Worm (Caenorhabditis elegans): ENCODE data around the gene T04C12.11.

The T04C12.11 gene

DNA sequence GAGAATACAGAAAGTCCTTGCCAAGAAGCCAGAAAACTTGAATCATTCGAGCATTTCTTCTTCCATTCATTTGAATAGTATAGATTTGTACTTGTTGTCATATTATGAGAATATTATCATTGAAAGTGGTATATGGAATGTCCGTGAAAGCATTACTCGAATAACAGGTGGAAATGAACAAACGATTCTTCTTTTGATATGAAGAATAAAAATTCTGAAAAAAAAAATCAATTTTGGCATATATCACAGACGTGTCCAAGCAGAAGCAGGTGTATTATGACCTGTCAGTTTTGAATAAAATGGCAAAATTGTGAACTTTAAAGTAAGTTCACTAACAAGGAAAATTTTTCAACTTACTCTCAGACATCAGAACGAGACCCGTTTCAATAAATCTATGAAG lies 3.0 kb downstream of the T04C12.11 start, which contains the start of gene srh-75:
Gene srh-75, minus strand, starts transcription at position 101 of the 400 bp plus-strand sequence.
- TF ChIP-seq unc-62 (GFP tag; optimal IDR thresholded peaks at IDR 0.05 in 1 of 2) (peak in 1 of 2 experiments; percentile 78), unc-62 (tag; optimal IDR thresholded peaks at IDR 0.05) (no peak), dpl-1 (GFP tag; optimal IDR thresholded peaks at IDR 0.05) (no peak)

DNA sequence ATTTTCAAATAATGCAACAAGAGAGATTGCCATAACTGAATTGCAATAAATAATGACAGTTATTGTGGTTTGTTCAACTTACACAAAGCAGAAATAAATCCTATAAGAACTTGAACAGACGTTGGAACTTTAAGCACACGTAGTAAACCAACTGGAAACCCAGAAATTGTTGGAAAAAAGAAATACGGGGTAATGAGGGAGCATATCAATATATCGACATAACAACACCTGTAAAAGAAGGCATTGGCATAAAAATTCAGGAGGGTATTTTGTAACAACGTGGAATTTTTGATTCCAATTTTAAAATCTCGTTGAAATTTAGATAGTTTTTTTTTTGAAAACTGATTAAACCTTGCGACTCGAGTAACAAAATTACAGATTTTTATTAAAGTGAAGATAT lies 3.6 kb downstream of the T04C12.11 start:
- TF ChIP-seq nhr-76 (tag; optimal IDR thresholded peaks at IDR 0.05) (no peak), saeg-2 (GFP tag; IDR thresholded peaks at IDR 0.05) (no peak), cey-2 (tag; optimal IDR thresholded peaks at IDR 0.05; ENCODE audit: borderline replicate concordance, insufficient read depth) (no peak), ceh-62 (tag; optimal IDR thresholded peaks at IDR 0.05) (no peak), aha-1 (tag) (peak; percentile 92), F26F4.8 (GFP tag; conservative IDR thresholded peaks at IDR 0.05) (no peak), egl-27 (tag; optimal IDR thresholded peaks at IDR 0.05) (no peak)

DNA sequence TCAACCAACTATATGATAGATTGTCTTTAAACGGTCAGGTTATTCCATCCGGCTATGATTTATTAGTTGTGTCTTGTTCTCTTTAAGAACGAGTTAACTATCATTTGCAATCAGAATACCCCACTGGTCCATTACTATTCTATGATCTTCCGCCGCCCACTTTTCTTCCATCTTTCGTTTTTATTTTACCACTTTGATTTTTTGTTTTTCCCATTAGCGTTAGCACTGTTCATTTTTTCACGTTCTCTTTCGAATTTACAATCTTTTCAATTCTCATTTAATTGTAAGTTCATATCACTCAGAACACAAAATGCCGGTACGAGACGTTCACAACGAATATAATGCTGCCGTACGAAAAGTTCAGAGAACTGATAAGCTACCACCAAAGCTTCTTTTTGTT lies 6.3 kb downstream of the T04C12.11 start, which contains the start of gene T04C12.7:
Gene T04C12.7, plus strand, starts transcription at position 301 of the 400 bp plus-strand sequence.
- TF ChIP-seq nhr-25 (tag; optimal IDR thresholded peaks at IDR 0.05; ENCODE audit: borderline replicate concordance, insufficient read depth) (no peak), gei-8 (GFP tag; optimal IDR thresholded peaks at IDR 0.05) (no peak), fkh-10 (GFP tag; optimal IDR thresholded peaks at IDR 0.05) (no peak), unc-62 (GFP tag; optimal IDR thresholded peaks at IDR 0.05 in 1 of 2) (peak in 1 of 2 experiments; percentile 58), unc-62 (tag; optimal IDR thresholded peaks at IDR 0.05) (no peak), ceh-44 (GFP tag; IDR thresholded peaks at IDR 0.05) (no peak), daf-12 (tag; optimal IDR thresholded peaks at IDR 0.05) (no peak)

DNA sequence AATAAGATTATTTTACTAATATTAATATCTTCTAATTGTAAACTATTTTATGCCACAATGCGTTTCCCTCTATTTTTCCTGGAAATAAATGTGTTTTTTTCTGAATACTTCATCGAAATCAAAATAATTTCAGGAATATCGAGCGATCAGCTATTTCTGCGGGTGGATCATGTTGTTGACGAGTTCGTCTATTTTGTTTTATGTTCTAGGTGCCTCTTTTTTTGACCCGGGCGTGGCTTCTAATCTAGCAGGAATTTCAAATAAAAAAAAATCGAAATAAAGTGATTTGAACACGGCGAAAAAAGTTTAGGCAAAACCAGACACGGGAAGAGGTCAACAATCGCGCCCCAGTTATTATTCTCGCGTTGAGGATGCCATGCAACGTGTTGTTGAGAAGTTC lies 8.2 kb downstream of the T04C12.11 start, which contains the start of gene T04C12.33:
Gene T04C12.33, plus strand, starts transcription at position 301 of the 400 bp plus-strand sequence.
- peak; percentile 88 for TF ChIP-seq aha-1 (tag)
- TF ChIP-seq lsy-2 (tag; optimal IDR thresholded peaks at IDR 0.05), result no peak

DNA sequence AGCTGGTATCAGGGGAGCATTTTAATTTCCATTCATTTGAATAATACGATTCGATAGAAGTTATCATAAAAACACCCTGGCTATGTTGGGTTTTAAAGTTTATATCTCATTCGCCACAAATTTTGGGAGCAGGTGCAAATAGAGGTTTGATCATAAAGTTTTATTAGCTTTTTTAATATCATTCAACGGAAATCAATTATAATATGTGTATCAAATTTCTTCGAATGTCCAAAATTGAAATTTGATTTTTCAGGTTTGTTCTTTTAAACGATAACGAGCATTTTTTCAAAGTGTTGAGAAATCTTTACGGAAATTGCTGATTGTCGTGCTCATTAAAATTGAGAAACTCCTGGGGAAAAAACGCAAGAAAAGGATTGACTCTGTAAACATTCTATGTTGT lies 11.4 kb downstream of the T04C12.11 start, which contains the start of gene srh-74:
Gene srh-74, minus strand, starts transcription at position 101 of the 400 bp plus-strand sequence.
- no peak for TF ChIP-seq ceh-20 (GFP tag; IDR thresholded peaks at IDR 0.05)
- TF ChIP-seq unc-130 (GFP tag; optimal IDR thresholded peaks at IDR 0.05), result no peak
- TF ChIP-seq zfp-3 (GFP tag; conservative IDR thresholded peaks at IDR 0.05), result no peak
- TF ChIP-seq spr-1 (tag; optimal IDR thresholded peaks at IDR 0.05), result no peak
- no peak for TF ChIP-seq daf-12 (tag; optimal IDR thresholded peaks at IDR 0.05)
- no peak for TF ChIP-seq zfp-2 (tag; optimal IDR thresholded peaks at IDR 0.05)
- no peak for TF ChIP-seq nhr-10 (tag; optimal IDR thresholded peaks at IDR 0.05)

DNA sequence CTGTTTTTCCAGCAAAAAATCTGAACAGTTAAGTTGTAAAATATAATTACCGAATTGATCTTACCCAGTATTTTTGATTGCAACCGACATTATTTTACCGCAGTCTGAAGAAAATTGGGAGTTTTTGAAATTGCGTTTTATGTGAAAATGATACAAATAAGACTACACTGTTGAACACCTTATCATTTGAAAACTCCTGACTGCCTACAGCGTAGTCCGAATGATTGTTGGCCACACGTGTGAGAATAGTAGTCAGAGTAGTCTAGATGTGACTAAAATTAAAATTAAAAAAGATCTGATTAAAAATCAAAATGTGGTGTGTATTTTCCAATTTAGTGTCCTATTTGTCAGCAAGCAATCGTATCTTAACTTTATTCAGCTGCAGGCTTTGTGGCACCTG lies 13.4 kb downstream of the T04C12.11 start, which contains the start of gene dhs-18:
Gene dhs-18, minus strand, starts transcription at position 104 of the 400 bp plus-strand sequence.
- no peak for TF ChIP-seq nhr-237 (tag; optimal IDR thresholded peaks at IDR 0.05)
- TF ChIP-seq zag-1 (tag; optimal IDR thresholded peaks at IDR 0.05), result no peak
- TF ChIP-seq fos-1 (tag; optimal IDR thresholded peaks at IDR 0.05), result no peak
- no peak for TF ChIP-seq set-16 (GFP tag; IDR thresholded peaks at IDR 0.05)
- TF ChIP-seq ceh-28 (tag; optimal IDR thresholded peaks at IDR 0.05), result no peak
- no peak for TF ChIP-seq lsy-2 (tag; optimal IDR thresholded peaks at IDR 0.05)
- no peak for TF ChIP-seq nhr-102 (tag; optimal IDR thresholded peaks at IDR 0.05)
- peak; percentile 46 for TF ChIP-seq dmd-6 (GFP tag; IDR thresholded peaks at IDR 0.05)
- no peak for TF ChIP-seq spr-3 (GFP tag; optimal IDR thresholded peaks at IDR 0.05)
- peak; percentile 9 for TF ChIP-seq dve-1 (tag; optimal IDR thresholded peaks at IDR 0.05; ENCODE audit: insufficient read depth)
- peak; percentile 11 for TF ChIP-seq hlh-11 (tag; optimal IDR thresholded peaks at IDR 0.05)
- TF ChIP-seq pqm-1 (tag; optimal IDR thresholded peaks at IDR 0.05), result peak; percentile 42
- TF ChIP-seq hlh-30 (tag; optimal IDR thresholded peaks at IDR 0.05; ENCODE audit: insufficient read depth), result peak; percentile 23
- no peak for TF ChIP-seq ztf-7 (tag; optimal IDR thresholded peaks at IDR 0.05)
- no peak for TF ChIP-seq dmd-8 (GFP tag; IDR thresholded peaks at IDR 0.05)
- TF ChIP-seq nhr-77 (tag; optimal IDR thresholded peaks at IDR 0.05), result peak; percentile 67
- peak in 1 of 2 experiments; percentile 66 for TF ChIP-seq unc-62 (GFP tag; optimal IDR thresholded peaks at IDR 0.05 in 1 of 2)
- TF ChIP-seq unc-62 (tag; optimal IDR thresholded peaks at IDR 0.05), result no peak
- TF ChIP-seq nhr-25 (tag; optimal IDR thresholded peaks at IDR 0.05; ENCODE audit: borderline replicate concordance, insufficient read depth), result no peak
- peak; percentile 96 for TF ChIP-seq nhr-28 (tag; optimal IDR thresholded peaks at IDR 0.05)
- TF ChIP-seq daf-19 (GFP tag; conservative IDR thresholded peaks at IDR 0.05), result no peak
- TF ChIP-seq ztf-11 (tag; optimal IDR thresholded peaks at IDR 0.05), result no peak
- peak in 1 of 2 experiments; percentile 53 for TF ChIP-seq mdl-1 (tag; optimal IDR thresholded peaks at IDR 0.05)

All from whole organism, L4 larva.